Worm (Caenorhabditis elegans) whole organism, L4/young adult: ENCODE data around the gene cyp-33C6.

Experiments used
- W03F9.2 ChIP-seq: fragments of 150-350 bp; optimal IDR thresholded peaks from 2 replicates; lab custom pipeline; 2014; ENCODE audit warnings: missing biosample characterization, missing genetic modification characterization
- him-1 ChIP-seq: sonication (generic microtip); optimal IDR thresholded peaks from 2 replicates; lab custom pipeline; 2016; ENCODE audit warnings: missing genotype, missing genetic modification reagents, missing genetic modification characterization, missing compliant biosample characterization

DNA sequence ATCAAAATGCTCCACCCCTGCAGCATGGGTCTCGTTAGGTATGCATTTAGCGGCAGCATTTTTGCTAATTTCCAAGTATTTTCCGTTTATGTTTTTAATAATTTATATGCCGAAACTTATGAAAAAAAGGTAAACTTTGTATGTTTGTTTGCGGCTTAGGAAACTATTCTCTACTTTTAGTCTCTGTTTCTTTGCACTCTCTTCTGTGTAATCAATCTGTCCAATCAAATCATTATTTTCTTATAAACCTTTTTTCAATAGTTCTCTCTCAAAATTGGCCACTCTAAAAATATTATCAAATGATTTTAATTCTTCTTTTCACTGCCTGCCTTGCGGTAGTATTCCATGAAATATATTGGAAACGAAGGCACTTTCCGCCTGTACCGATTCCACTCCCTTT is 11.2 kb downstream of the cyp-33C6 start:
- TF ChIP-seq him-1 (tag; lab: Kevin White, UChicago) (no peak), W03F9.2 (tag; lab: Kevin White, UChicago) (no peak)
